Worm (Caenorhabditis elegans) whole organism, mixed stage, embryonic: ENCODE results near the gene K08H2.4.

Source experiments
- M03D4.4 ChIP-seq: sonication (generic microtip); optimal IDR thresholded peaks from 2 replicates; lab custom pipeline; 2017; ENCODE audit warnings: mild to moderate bottlenecking, missing genetic modification characterization, missing compliant biosample characterization
- bed-3 ChIP-seq: fragments of 200-800 bp; sonication (Bioruptor generic); optimal IDR thresholded peaks from 3 replicates; lab custom pipeline; 2018; ENCODE audit warnings: mild to moderate bottlenecking, missing genetic modification characterization, moderate library complexity, missing compliant biosample characterization
- blmp-1 ChIP-seq: fragments of 150-350 bp; optimal IDR thresholded peaks from 2 replicates; lab custom pipeline; 2014; ENCODE audit warnings: missing biosample characterization, missing genetic modification characterization
- ceh-39 ChIP-seq: fragments of 150-350 bp; optimal IDR thresholded peaks from 2 replicates; lab custom pipeline; 2014; ENCODE audit warnings: missing biosample characterization, missing genetic modification characterization
- ceh-43 ChIP-seq: fragments of 200-800 bp; sonication (Bioruptor generic); optimal IDR thresholded peaks from 2 replicates; lab custom pipeline; 2018; ENCODE audit warnings: mild to moderate bottlenecking, missing genetic modification characterization, moderate library complexity, missing compliant biosample characterization
- ceh-83 ChIP-seq: fragments of 200-800 bp; sonication (Bioruptor generic); optimal IDR thresholded peaks from 2 replicates; lab custom pipeline; 2018; ENCODE audit warnings: mild to moderate bottlenecking, missing genetic modification characterization, missing compliant biosample characterization
- ces-1 ChIP-seq: fragments of 150-350 bp; optimal IDR thresholded peaks from 2 replicates; lab custom pipeline; 2014; ENCODE audit warnings: missing biosample characterization, missing genetic modification reagents, missing genetic modification characterization
- cnd-1 ChIP-seq: fragments of 200-800 bp; sonication (Bioruptor generic); optimal IDR thresholded peaks from 2 replicates; lab custom pipeline; 2018; ENCODE audit warnings: mild to moderate bottlenecking, missing genetic modification characterization, missing compliant biosample characterization
- drap-1 ChIP-seq: fragments of 200-800 bp; sonication (Bioruptor generic); optimal IDR thresholded peaks from 3 replicates; lab custom pipeline; 2018; ENCODE audit warnings: mild to moderate bottlenecking, missing genetic modification characterization, missing compliant biosample characterization
- elt-1 ChIP-seq: sonication (generic microtip); optimal IDR thresholded peaks from 2 replicates; lab custom pipeline; 2017; ENCODE audit warnings: missing genetic modification characterization, mild to moderate bottlenecking, missing compliant biosample characterization, antibody characterized with exemption, moderate library complexity, borderline replicate concordance; ENCODE audit not compliant: insufficient read depth
- elt-3 ChIP-seq: fragments of 150-350 bp; optimal IDR thresholded peaks from 2 replicates; lab custom pipeline; 2014; ENCODE audit warnings: missing biosample characterization, missing genetic modification characterization
- flh-1 ChIP-seq: fragments of 200-800 bp; sonication (Bioruptor generic); optimal IDR thresholded peaks from 2 replicates; lab custom pipeline; 2018; ENCODE audit warnings: mild to moderate bottlenecking, missing genetic modification characterization, moderate library complexity, missing compliant biosample characterization
- ham-2 ChIP-seq: fragments of 200-800 bp; sonication (Bioruptor generic); optimal IDR thresholded peaks from 2 replicates; lab custom pipeline; 2018; ENCODE audit warnings: mild to moderate bottlenecking, missing genetic modification characterization, missing compliant biosample characterization
- hlh-1 ChIP-seq: fragments of 150-350 bp; optimal IDR thresholded peaks from 2 replicates; lab custom pipeline; 2014; ENCODE audit warnings: missing biosample characterization, missing genetic modification reagents, missing genetic modification characterization
- lin-13 ChIP-seq: fragments of 150-350 bp; optimal IDR thresholded peaks from 2 replicates; lab custom pipeline; 2014; ENCODE audit warnings: missing biosample characterization, missing genetic modification characterization
- lin-32 ChIP-seq: fragments of 200-800 bp; sonication (Bioruptor generic); optimal IDR thresholded peaks from 2 replicates; lab custom pipeline; 2018; ENCODE audit warnings: mild to moderate bottlenecking, missing genetic modification characterization, missing compliant biosample characterization
- lsy-2 ChIP-seq: fragments of 150-350 bp; optimal IDR thresholded peaks from 2 replicates; lab custom pipeline; 2014; ENCODE audit warnings: missing biosample characterization, missing genetic modification characterization
- mab-5 ChIP-seq: fragments of 150-350 bp; optimal IDR thresholded peaks from 2 replicates; lab custom pipeline; 2014; ENCODE audit warnings: missing biosample characterization, missing genetic modification characterization
- mep-1 ChIP-seq: fragments of 150-350 bp; optimal IDR thresholded peaks from 2 replicates; lab custom pipeline; 2017; ENCODE audit warnings: missing biosample characterization, missing genetic modification reagents, missing genetic modification characterization, inconsistent platforms
- mls-2 ChIP-seq: sonication (generic microtip); optimal IDR thresholded peaks from 2 replicates; lab custom pipeline; 2016; ENCODE audit warnings: mild to moderate bottlenecking, missing genetic modification characterization, moderate library complexity, missing compliant biosample characterization
- nhr-12 ChIP-seq: fragments of 150-350 bp; optimal IDR thresholded peaks from 2 replicates; lab custom pipeline; 2014; ENCODE audit warnings: missing biosample characterization, missing genetic modification characterization
- nhr-2 ChIP-seq: fragments of 150-350 bp; optimal IDR thresholded peaks from 2 replicates; lab custom pipeline; 2014; ENCODE audit warnings: missing biosample characterization, missing genetic modification characterization
- nhr-237 ChIP-seq: fragments of 150-350 bp; optimal IDR thresholded peaks from 2 replicates; lab custom pipeline; 2014; ENCODE audit warnings: missing biosample characterization, missing genetic modification characterization
- nhr-28 ChIP-seq: fragments of 150-350 bp; optimal IDR thresholded peaks from 2 replicates; lab custom pipeline; 2014; ENCODE audit warnings: missing biosample characterization, missing genetic modification characterization
- nhr-76 ChIP-seq: sonication (generic microtip); optimal IDR thresholded peaks from 2 replicates; lab custom pipeline; 2017; ENCODE audit warnings: missing biosample characterization, missing genetic modification characterization
- pha-4 ChIP-seq: fragments of 150-350 bp; optimal IDR thresholded peaks from 2 replicates; lab custom pipeline; 2018; ENCODE audit warnings: missing biosample characterization, missing genetic modification reagents, missing genetic modification characterization
- sem-2 ChIP-seq: fragments of 200-800 bp; sonication (Bioruptor generic); optimal IDR thresholded peaks from 2 replicates; lab custom pipeline; 2018; ENCODE audit warnings: mild to moderate bottlenecking, missing genetic modification characterization, missing compliant biosample characterization
- snpc-4 ChIP-seq: fragments of 150-350 bp; optimal IDR thresholded peaks from 2 replicates; lab custom pipeline; 2014; ENCODE audit warnings: missing biosample characterization, missing genetic modification characterization
- sptf-1 ChIP-seq: sonication (generic microtip); optimal IDR thresholded peaks from 2 replicates; lab custom pipeline; 2017; ENCODE audit warnings: mild to moderate bottlenecking, missing genetic modification characterization, moderate library complexity, missing compliant biosample characterization
- tbx-8 ChIP-seq: fragments of 200-800 bp; sonication (Bioruptor generic); optimal IDR thresholded peaks from 2 replicates; lab custom pipeline; 2018; ENCODE audit warnings: mild to moderate bottlenecking, missing genetic modification characterization, moderate library complexity, missing compliant biosample characterization
- unc-120 ChIP-seq: sonication (generic microtip); optimal IDR thresholded peaks from 2 replicates; lab custom pipeline; 2017; ENCODE audit warnings: missing genetic modification characterization, missing compliant biosample characterization; ENCODE audit not compliant: poor library complexity, severe bottlenecking
- unc-39 ChIP-seq: fragments of 150-350 bp; optimal IDR thresholded peaks from 2 replicates; lab custom pipeline; 2014; ENCODE audit warnings: missing biosample characterization, missing genetic modification characterization
- unc-62 ChIP-seq: fragments of 150-350 bp; optimal IDR thresholded peaks from 2 replicates; lab custom pipeline; 2014; ENCODE audit warnings: missing biosample characterization, missing genetic modification reagents, missing genetic modification characterization
- zip-8 ChIP-seq: fragments of 150-350 bp; optimal IDR thresholded peaks from 2 replicates; lab custom pipeline; 2014; ENCODE audit warnings: missing biosample characterization, missing genetic modification characterization
- ztf-11 ChIP-seq: fragments of 150-350 bp; optimal IDR thresholded peaks from 2 replicates; lab custom pipeline; 2014; ENCODE audit warnings: missing biosample characterization, missing genetic modification characterization

The K08H2.4 gene

ce11 chrX:13248265-13248664 lies 10.0 kb downstream of the K08H2.4 start, which contains the start of gene K08H2.7:
TSS of gene K08H2.7 (minus strand) at chrX:13248437.
- peak; percentile 38 for TF ChIP-seq elt-1 (tag; lab: Kevin White, UChicago)
- TF ChIP-seq nhr-76 (tag; lab: Kevin White, UChicago) = no peak

- no peak for TF ChIP-seq lin-32 (GFP tag; lab: Kevin White, UChicago)
- no peak for TF ChIP-seq unc-62
- TF ChIP-seq lsy-2 = no peak
- TF ChIP-seq unc-120 = no peak
- no peak for TF ChIP-seq nhr-12 (tag; lab: Kevin White, UChicago)
- no peak for TF ChIP-seq elt-3 (tag; lab: Kevin White, UChicago)
- no peak for TF ChIP-seq drap-1 (GFP tag; lab: Kevin White, UChicago)
- TF ChIP-seq tbx-8 (GFP tag; lab: Kevin White, UChicago) = no peak
- TF ChIP-seq pha-4 = no peak
- TF ChIP-seq unc-39 (tag; lab: Kevin White, UChicago) = no peak
- TF ChIP-seq mab-5 = no peak
- no peak for TF ChIP-seq flh-1
- no peak for TF ChIP-seq cnd-1 (tag; lab: Kevin White, UChicago)
- no peak for TF ChIP-seq M03D4.4 (tag; lab: Kevin White, UChicago)
- no peak for TF ChIP-seq snpc-4 (tag; lab: Kevin White, UChicago)
- TF ChIP-seq ham-2 (GFP tag; lab: Kevin White, UChicago) = no peak
Measured at ce11 chrX:13249102-13249501, 10.8 kb downstream of the K08H2.4 start.

ce11 chrX:13250163-13250562 lies 11.9 kb downstream of the K08H2.4 start:
- TF ChIP-seq lin-32 (GFP tag; lab: Kevin White, UChicago) (no peak), blmp-1 (no peak), hlh-1 (tag; lab: Kevin White, UChicago) (no peak), unc-120 (no peak), nhr-2 (tag; lab: Kevin White, UChicago) (no peak), unc-62 (no peak), ceh-83 (GFP tag; lab: Kevin White, UChicago) (no peak), zip-8 (no peak)

- TF ChIP-seq elt-1 (tag; lab: Kevin White, UChicago) = peak; percentile 76
- TF ChIP-seq nhr-28 = no peak
- peak; percentile 43 for TF ChIP-seq ham-2 (GFP tag; lab: Kevin White, UChicago)
- no peak for TF ChIP-seq tbx-8 (GFP tag; lab: Kevin White, UChicago)
- no peak for TF ChIP-seq bed-3 (GFP tag; lab: Kevin White, UChicago)
- TF ChIP-seq lin-32 (GFP tag; lab: Kevin White, UChicago) = no peak
- no peak for TF ChIP-seq M03D4.4 (tag; lab: Kevin White, UChicago)
- TF ChIP-seq nhr-12 (tag; lab: Kevin White, UChicago) = no peak
- TF ChIP-seq unc-62 = peak; percentile 81
- TF ChIP-seq elt-3 (tag; lab: Kevin White, UChicago) = no peak
- TF ChIP-seq ceh-43 (GFP tag; lab: Kevin White, UChicago) = peak; percentile 7
- TF ChIP-seq drap-1 (GFP tag; lab: Kevin White, UChicago) = peak; percentile 3
- no peak for TF ChIP-seq snpc-4 (tag; lab: Kevin White, UChicago)
- TF ChIP-seq sptf-1 = peak; percentile 22
- TF ChIP-seq pha-4 = peak; percentile 72
- no peak for TF ChIP-seq unc-39 (tag; lab: Kevin White, UChicago)
- TF ChIP-seq cnd-1 (tag; lab: Kevin White, UChicago) = no peak
- TF ChIP-seq lsy-2 = no peak
- no peak for TF ChIP-seq ztf-11 (tag; lab: Kevin White, UChicago)
- peak; percentile 63 for TF ChIP-seq nhr-2 (tag; lab: Kevin White, UChicago)
- TF ChIP-seq nhr-237 (tag; lab: Kevin White, UChicago) = peak; percentile 29
- peak; percentile 94 for TF ChIP-seq hlh-1 (tag; lab: Kevin White, UChicago)
- TF ChIP-seq zip-8 = no peak
- TF ChIP-seq ces-1 (GFP tag; lab: Kevin White, UChicago) = peak; percentile 86
- no peak for TF ChIP-seq ceh-39
- TF ChIP-seq nhr-76 (tag; lab: Kevin White, UChicago) = no peak
- TF ChIP-seq mep-1 (tag; lab: Kevin White, UChicago) = peak; percentile 85
- peak; percentile 64 for TF ChIP-seq mls-2 (tag; lab: Kevin White, UChicago)
- no peak for TF ChIP-seq ceh-83 (GFP tag; lab: Kevin White, UChicago)
- TF ChIP-seq mab-5 = no peak
- no peak for TF ChIP-seq sem-2
- TF ChIP-seq lin-13 (tag; lab: Kevin White, UChicago) = peak; percentile 41
- TF ChIP-seq unc-120 = peak; percentile 76
- no peak for TF ChIP-seq flh-1
- TF ChIP-seq blmp-1 = no peak
- TF ChIP-seq, all 35 proteins: peak for 15
Measured at ce11 chrX:13251354-13251843, 13.1 kb downstream of the K08H2.4 start.
